Fruit fly (Drosophila melanogaster) whole organism, larva: Measurements from ENCODE around the gene Phs.

Source experiments
- noc ChIP-seq: fragments of 200-800 bp; sonication (Bioruptor generic); optimal IDR thresholded peaks from 3 replicates; lab custom pipeline; 2019; ENCODE audit warnings: missing biosample characterization, mild to moderate bottlenecking, missing genetic modification characterization, moderate library complexity

Phs gene

DNA sequence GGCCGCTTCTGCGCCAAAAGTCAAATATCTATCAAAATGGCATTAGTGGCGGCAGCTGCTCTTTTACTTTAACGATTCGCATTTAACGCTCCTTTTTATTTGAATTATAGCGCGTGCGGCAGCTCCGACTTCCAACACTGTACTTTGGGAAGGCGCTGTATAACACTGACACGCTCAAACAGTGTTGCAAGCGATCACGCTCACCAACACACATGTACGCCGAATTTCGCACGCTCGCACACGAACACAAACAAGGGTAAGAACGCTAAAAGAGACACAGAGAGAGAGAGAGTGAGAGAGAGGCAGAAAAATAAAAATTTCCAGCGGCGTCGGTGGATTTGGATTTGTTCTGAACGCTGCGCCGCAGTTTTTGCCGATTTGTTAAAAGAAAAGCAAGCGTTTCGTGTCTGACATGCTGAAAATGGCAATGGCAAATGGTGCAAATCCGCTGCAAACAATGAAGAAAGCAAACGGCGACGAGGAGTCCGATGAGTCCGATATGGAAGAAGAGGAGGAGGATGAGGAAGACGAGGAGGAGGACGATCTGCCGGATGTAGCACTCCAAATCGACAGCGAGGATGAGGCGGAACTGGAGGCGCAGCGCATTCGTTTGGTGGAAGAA lies at the start of gene Phs:
TSS of gene Phs (plus strand) at position 276 of the 622 bp plus-strand sequence.
- TF ChIP-seq noc, result peak; percentile 60

DNA sequence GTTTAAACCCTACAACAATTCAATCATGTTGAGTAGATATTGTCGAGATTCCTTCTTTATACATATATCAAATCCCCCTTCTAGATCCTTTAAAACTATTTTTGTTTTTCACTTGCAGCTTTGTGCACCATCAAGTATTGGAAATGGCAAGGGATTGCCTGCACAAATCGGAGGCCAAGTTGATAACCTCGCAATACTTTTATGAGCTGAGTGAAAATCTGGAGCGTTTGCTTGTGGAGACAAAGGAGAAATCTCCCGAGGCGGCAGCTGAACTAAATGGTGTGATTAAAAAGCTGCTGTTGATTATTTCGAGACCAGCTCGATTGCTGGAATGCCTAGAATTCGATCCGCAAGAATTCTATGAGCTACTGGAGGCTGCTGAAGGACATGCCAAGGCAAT lies 49.1 kb upstream of the Phs start:
- no peak for TF ChIP-seq noc

DNA sequence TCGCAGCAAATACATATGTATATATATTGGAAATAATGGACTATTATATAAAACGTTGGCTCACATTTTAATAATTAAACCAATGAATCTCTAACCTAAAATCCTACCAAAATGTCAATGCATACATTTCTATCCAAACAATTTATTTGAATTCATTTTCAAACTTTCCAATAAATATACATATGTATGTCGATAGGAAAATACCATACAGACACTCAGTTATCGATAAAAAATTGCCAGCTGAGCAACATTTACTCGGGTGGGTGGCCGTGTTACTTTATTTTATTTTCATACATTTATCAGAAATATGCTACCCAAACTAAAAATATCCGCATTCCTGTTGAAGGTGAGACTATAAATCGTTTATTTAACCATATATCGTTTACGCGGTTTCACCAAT lies 43.3 kb upstream of the Phs start, which contains the start of gene Ufsp2:
TSS of gene Ufsp2 (plus strand) at position 214 of the 400 bp plus-strand sequence.
- no peak for TF ChIP-seq noc

DNA sequence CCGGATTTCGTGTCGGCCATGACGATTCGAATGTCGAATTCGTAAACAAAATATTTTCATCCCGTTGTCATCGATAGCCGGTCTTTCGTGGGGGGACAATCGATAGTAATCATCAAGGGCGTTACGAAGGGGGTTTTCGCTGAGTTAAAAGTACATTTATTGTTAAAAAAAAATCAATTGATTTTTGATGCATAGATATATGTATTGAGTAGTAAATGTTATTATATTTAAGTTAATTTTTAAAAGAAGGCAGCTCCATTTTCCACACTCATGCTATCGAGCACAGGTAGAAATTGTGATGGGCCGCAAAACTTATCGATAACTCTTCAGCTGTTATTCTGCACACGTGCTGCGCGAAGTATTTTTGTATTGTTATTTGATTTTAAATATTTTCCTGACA lies 39.2 kb upstream of the Phs start, which contains the start of the genes mrn and CG12301:
TSS of gene mrn (minus strand) at position 51 of the 400 bp plus-strand sequence.
TSS of gene CG12301 (plus strand) at position 314 of the 400 bp plus-strand sequence.
- TF ChIP-seq noc, result no peak

DNA sequence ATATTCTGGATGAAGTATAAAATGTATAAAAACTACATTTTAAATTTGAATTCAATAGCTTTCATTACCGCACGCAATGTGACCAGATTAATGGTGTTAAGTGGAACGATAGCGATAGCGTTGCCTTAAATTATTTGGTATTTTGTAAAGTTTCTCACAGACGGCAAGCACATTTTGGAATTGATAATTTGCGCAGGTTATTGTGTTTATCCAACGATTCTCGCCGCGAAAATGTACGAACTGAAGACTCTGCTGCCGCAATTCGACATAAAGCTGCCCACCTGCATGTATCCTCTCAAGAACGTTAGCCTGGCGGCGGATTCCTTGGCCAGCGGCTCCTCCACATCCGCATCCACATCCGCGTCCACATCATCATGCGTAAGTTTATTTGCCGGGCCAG lies 36.2 kb upstream of the Phs start, which contains the start of gene AIMP2:
TSS of gene AIMP2 (plus strand) at position 135 of the 400 bp plus-strand sequence.
- TF ChIP-seq noc, result no peak

DNA sequence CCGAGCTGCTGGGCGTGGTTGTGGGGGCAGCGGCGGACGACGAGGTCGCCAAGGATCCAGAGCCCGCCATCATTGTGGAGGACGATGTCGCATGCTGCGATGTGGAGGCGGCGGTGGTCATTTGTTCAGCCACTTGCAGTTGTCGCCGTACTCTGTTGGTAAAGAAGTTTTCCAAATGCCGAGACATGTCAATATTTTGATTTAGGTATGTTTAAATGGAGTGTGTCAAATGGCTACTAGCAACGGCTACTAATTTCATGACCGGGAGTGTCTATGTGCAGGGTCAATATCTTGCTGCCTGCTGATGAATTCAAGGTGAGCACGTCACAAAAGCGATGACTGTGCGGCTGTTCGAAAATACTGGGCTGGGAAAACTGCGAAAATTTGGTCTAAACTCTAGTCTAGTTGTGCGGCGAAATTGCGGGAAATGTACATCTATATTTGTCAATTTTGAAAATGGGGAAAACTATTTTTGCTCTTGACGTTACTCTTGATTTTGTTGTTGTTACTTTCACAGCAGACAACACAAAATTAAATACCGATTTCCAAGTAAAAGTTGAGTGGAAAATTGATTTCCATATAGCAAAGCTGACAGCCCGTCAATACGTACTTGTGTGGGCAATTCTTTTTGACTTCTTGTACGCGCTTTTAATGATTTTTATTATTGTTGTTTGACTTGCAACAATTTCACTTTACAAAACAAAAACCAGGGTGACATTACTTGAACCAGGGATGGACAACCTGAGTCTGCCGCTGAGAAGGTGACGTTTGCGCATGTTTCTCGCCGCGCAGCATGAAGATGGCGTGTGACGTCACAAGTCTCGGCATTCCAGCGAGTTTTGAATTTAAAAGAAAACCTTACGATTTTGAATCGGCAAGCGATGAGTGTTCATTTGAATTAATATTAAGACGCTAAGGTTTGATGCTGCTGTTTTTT lies 32.0 kb upstream of the Phs start, which contains the start of gene CG7656:
TSS of gene CG7656 (minus strand) at position 731 of the 937 bp plus-strand sequence.
- peak; percentile 52 for TF ChIP-seq noc

DNA sequence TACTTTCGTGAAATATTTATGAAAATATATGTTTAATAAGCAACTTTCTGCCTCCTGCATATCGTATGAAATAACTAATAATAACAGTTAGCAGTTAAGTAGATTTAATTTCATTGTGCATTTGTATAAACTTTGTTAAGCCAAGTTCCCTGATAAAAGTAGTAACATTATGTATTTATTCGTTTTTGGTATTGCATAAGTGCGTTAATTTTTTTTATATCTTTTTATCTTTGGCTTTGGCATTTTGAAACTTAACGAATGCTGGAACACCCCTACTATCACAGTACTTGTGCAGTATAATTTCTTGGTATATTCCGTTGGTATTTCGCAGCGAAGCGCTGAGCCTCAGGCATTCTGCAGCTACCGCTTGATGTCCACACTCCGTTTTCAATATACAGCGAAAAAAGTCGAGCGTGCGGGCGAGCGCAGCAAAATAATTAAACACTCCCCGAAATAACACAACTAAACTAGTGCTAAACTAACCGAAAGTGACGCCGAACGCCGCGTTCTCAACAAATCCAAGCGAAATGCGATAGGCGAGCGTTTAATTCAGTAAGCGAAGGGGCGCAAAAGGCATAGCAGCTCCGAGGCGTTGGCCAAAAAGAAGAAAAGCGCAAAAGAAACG lies 31.1 kb upstream of the Phs start, which contains the start of gene RhoGAP71E:
TSS of gene RhoGAP71E (plus strand) at position 347 of the 625 bp plus-strand sequence.
- TF ChIP-seq noc, result peak; percentile 56

DNA sequence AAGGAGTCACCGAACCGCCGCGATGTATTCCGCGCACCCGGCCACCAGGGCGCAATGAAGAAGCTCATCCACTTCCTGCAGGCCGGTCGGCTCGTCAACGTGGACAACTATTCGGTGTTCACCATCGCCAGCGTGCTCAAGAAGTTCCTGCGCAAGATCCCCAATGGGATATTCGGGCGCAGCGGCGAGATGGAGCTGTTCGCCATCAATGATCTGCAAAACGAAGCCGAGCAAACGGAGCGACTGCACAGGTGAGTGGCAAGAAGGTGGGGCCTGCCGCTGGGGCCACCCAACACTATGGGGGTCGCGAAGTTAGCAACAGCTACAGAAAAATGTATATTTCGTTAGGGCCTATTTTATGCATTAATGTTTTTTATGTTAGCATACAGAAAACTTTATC lies 30.0 kb upstream of the Phs start:
- TF ChIP-seq noc, result no peak

DNA sequence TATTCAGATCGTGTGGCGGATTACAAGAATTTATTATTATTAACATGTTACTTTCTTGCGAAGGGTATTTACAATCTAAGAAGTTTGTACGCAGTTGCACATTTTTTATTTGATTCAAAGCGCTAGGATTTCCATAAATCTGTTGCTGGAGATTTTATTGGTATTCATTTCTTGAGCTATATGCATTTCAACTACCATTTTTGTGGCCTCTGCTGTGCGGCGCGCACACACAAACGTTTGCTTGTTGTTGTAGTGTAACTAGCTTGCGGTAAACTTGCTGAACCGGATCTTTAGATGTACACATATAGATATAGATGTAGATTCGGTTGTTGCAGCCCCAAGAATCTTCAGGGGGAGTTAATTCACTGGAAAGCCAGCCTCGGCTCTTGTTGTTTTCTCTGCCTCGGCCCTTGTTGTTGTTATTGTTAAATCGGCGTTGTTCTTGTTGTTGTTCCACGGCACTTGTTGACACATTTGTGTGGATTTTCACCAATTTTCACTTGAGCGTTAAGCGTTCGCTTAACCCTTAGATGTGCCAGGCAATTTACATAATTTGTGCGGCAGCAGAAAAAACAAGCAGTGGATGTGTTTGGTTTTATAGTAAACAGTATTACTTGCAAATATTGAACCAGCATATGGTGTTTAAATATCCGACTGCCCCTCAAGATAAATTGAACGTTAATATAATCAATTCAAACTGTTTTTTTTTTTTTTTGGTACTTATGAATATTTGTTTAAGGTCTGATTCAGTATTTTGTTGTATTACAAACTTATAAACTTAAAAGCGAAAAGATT lies 28.7 kb upstream of the Phs start:
- TF ChIP-seq noc, result no peak

DNA sequence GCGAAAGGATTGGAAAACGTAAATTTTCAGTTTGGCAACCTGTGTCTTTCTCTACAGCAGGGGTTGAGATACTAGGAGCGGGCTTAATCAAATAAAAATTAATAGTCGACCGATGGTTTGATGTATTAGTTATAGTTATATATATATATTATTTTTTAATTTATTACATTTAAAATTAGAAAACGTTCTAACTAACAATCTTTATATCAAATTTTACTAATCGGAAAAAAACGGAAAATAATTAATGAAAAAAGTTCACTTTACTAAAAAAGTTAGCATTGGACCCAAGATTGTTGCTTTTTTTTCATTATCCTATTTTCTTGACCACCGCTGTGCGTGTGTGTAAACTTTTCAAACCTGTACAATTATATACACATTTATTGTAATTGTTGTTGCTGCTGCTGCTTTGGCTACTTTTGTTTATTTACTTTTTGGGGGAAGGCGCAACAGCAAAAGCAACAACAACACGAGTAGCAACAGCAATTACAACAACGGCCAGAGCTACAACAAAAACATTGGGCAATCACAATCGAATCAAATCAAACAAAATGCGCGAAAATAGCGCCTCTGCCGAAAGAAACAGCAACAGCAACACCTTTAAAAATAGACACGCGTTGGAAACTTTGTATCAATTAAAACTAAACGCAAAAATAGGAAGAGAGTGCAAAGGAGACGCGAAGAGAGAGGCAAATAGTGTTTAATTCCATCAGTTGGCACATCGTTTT lies 27.0 kb upstream of the Phs start:
- TF ChIP-seq noc, result peak; percentile 51

DNA sequence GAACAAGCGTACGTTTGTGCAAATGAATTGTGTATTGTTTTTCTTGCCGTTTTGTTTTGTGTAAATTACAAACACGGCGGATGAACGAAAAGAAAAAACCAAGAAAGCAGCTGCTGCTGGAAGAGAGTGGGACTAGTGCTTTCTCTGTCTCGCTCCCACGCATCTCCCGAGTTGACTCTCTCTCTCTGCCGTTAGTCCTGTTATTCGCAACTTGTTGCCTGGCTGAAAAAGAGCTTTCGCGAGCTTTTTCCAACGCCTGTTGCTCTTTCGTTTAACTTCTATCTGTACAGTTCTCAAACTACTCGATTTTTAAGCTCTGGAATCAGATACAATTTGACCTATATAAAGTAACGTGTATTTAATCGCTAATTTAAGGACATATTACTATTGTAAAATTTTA lies 26.3 kb upstream of the Phs start:
- no peak for TF ChIP-seq noc

DNA sequence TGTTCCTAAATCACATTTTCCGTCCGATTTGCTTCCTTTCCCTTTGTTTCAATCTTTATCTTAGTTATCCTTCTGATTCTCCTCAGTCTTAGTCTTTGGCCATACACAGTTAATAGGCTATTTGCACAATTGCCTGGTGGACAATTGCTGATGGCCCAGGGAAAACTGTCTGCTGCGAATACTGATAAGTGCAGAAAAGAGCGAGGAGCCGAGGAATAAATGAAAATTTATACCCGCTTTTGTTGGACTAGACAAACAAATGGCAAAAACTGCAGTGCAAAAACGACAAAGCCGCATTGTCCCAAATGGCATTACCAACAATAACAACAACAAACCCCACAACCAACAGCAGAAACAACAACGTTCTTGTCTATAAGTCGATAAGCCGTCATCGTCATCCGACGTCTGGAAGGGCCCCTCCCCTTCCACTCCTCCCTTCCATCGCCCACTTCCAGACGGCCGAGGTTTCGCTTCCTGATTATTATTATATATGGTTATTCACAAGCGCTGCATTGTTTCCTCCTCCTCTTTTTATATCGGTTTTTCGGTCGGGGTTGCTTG lies 25.5 kb upstream of the Phs start:
- no peak for TF ChIP-seq noc

DNA sequence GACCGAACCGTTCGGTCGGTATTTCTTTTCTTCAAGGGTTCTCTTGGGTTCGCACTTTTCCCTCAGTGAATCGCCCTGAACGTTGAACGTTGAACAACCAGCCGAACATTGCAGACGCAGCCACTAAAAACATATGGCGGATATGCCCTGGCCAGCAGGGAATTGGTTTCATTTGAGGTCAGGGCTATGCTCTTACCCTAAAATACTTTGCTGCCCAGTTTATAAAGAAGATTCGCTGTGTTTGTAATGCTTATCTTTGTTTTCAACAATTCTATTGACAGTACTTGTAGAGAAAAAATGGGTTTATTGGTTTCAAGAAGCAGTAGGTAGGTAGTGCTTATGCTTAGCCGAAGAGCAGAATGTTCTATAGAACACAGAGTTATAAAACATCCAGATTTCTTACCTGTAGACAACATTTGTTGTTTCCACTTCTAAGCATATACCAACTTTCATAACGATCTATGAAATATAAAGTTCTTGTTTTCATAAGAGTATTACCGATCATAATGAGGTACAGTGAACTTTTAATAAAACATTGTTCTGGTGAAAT lies 24.5 kb upstream of the Phs start:
- TF ChIP-seq noc, result no peak

DNA sequence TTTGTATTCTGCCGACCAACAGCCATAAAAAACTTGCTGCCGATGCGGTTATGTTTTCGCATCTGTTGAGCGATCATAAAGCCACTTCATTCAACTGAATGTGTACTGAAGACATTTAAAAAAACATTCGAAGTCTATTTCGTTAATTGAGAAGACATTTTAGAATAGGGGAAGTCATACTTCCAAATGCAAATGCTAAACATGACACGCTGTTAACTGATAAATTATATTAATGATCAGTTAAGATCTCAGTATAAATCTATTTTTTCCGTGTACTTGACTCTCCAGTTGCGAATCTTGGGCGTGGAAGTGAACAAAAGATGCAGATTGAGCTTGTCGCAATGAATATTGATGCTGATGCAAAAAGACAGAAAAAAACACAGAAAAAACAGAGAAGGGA lies 23.7 kb upstream of the Phs start:
- no peak for TF ChIP-seq noc
